Worm (Caenorhabditis elegans): Measurements from ENCODE around the gene T19D12.1.

The T19D12.1 gene

DNA sequence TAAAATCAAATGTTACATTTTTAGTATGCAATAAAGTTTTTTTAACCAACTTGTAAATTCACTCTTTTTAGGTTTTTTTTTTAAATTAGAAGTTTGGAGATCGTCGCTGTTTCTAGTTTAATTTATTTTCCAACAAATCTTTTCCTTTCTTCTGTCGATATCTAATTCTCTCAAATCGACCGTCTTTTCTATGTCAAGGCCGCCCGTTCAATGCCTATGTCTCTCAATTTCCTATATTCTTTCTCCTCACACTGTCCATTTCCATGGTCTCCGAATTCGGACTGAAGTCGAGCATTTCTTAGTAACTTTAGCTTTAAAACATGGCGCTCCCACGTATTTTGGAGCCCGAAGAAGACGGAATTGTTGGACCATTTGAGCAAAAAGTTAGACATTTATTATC lies 49.9 kb downstream of the T19D12.1 start, which contains the start of the genes T14B4.5 and T14B4.20:
T14B4.5 (plus strand) TSS at position 226 of the 400 bp plus-strand sequence.
T14B4.20 (plus strand) TSS at position 264 of the 400 bp plus-strand sequence.
- TF ChIP-seq ceh-9 (tag; optimal IDR thresholded peaks at IDR 0.05) = no peak
- TF ChIP-seq fkh-2 (tag; optimal IDR thresholded peaks at IDR 0.05) = no peak
- TF ChIP-seq nhr-23 (tag; optimal IDR thresholded peaks at IDR 0.05) = peak; percentile 64
- peak; percentile 38 for TF ChIP-seq nhr-25 (tag; optimal IDR thresholded peaks at IDR 0.05)
- peak in 1 of 2 experiments; percentile 11 for TF ChIP-seq eor-1 (tag; optimal IDR thresholded peaks at IDR 0.05)
- no peak for TF ChIP-seq elt-1 (tag; optimal IDR thresholded peaks at IDR 0.05)

DNA sequence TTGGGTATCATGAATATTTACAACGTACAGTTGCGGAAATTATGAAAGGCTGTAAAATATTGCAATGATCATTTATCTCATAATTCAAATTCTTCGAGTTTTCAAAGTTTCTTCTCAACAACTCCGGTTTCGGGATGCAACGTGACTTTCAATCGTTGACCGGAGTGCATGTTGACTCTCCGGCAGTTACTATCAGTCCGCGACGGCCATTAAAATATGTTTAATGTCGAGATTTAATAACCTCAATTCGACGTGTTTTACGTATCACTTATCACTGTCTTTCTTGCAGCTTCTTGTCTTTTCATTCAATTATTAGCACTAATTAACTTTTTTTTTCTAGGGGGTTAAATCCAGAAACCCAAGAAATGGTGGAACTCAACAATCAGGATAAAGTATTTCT lies 51.5 kb downstream of the T19D12.1 start, which contains the start of gene tsp-10:
tsp-10 (plus strand) TSS at position 366 of the 400 bp plus-strand sequence.
- TF ChIP-seq mdl-1 (tag; optimal IDR thresholded peaks at IDR 0.05) (no peak), ztf-11 (tag; optimal IDR thresholded peaks at IDR 0.05) (no peak), elt-2 (tag; optimal IDR thresholded peaks at IDR 0.05) (peak; percentile 60), pha-4 (tag; optimal IDR thresholded peaks at IDR 0.05) (no peak)

DNA sequence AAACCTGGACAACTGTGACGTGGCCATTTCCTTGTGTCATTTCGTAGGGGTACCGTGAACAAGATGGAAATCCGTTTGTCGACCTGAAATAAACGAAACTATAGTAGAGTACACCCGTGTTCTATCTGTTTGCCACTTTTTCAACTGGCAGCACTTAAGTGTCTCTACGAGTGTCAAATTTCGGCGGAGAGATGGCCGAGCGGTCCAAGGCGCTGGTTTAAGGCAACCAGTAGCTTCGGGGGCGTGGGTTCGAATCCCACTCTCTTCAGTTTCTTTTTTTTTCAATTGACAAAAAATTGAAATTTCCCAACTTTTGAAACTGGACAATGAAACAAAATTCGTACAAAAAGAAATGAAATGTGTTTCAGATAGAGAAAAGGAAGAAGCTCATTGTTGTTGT lies 54.9 kb downstream of the T19D12.1 start:
- TF ChIP-seq pha-4 (tag; optimal IDR thresholded peaks at IDR 0.05) (peak; percentile 44), nhr-11 (tag; optimal IDR thresholded peaks at IDR 0.05) (no peak), lsy-12 (tag; optimal IDR thresholded peaks at IDR 0.05) (peak; percentile 36), lin-39 (tag; optimal IDR thresholded peaks at IDR 0.05) (peak; percentile 14), eor-1 (tag; optimal IDR thresholded peaks at IDR 0.05) (no peak), nfya-1 (tag; optimal IDR thresholded peaks at IDR 0.05; ENCODE audit: insufficient read depth) (peak; percentile 48), hmg-11 (tag; optimal IDR thresholded peaks at IDR 0.05) (peak; percentile 38)
